Fruit fly (Drosophila melanogaster) whole organism, embryonic: Measurements from ENCODE around the gene dib.

Source experiments
- Abd-B ChIP-seq: fragments of 200-800 bp; sonication (Bioruptor generic); optimal IDR thresholded peaks from 2 replicates; lab custom pipeline; 2018; ENCODE audit warnings: missing biosample characterization, mild to moderate bottlenecking, missing genetic modification characterization, moderate library complexity
- Bgb ChIP-seq: fragments of 200-800 bp; sonication (Bioruptor generic); IDR thresholded peaks from 2 replicates; pipeline ENCODE4 v1.3.6; 2022; ENCODE audit warnings: missing biosample characterization, missing genetic modification characterization; ENCODE audit not compliant: partially characterized antibody
- CG11504 ChIP-seq: fragments of 200-800 bp; sonication (Bioruptor generic); optimal IDR thresholded peaks from 3 replicates; lab custom pipeline; 2019; ENCODE audit warnings: missing biosample characterization, mild to moderate bottlenecking, missing genetic modification characterization, moderate library complexity
- CG12219 ChIP-seq: fragments of 200-800 bp; sonication (Bioruptor generic); optimal IDR thresholded peaks from 3 replicates; lab custom pipeline; 2018; ENCODE audit warnings: missing biosample characterization, mild to moderate bottlenecking, missing genetic modification characterization
- CG12236 ChIP-seq: fragments of 200-800 bp; sonication (Bioruptor generic); optimal IDR thresholded peaks from 2 replicates; lab custom pipeline; 2016; ENCODE audit warnings: missing biosample characterization, missing genetic modification characterization
- CG1603 ChIP-seq: fragments of 200-800 bp; sonication (Bioruptor generic); optimal IDR thresholded peaks from 2 replicates; lab custom pipeline; 2019; ENCODE audit warnings: missing biosample characterization, mild to moderate bottlenecking, missing genetic modification characterization, moderate library complexity
- CG31224 ChIP-seq: fragments of 200-800 bp; sonication (Bioruptor generic); IDR thresholded peaks from 2 replicates; pipeline ENCODE4 v1.3.6; 2022; ENCODE audit warnings: missing biosample characterization, missing genetic modification characterization
- CG31441 ChIP-seq: fragments of 200-800 bp; sonication (Bioruptor generic); IDR thresholded peaks from 2 replicates; pipeline ENCODE4 v1.3.6; 2022; ENCODE audit warnings: missing biosample characterization, missing genetic modification characterization
- CG3163 ChIP-seq: fragments of 200-800 bp; sonication (Bioruptor generic); optimal IDR thresholded peaks from 3 replicates; lab custom pipeline; 2016; ENCODE audit warnings: missing biosample characterization, missing genetic modification characterization
- CG4820 ChIP-seq: fragments of 200-800 bp; sonication (Bioruptor generic); optimal IDR thresholded peaks from 3 replicates; lab custom pipeline; 2016; ENCODE audit warnings: missing biosample characterization, missing genetic modification characterization
- CG6689 ChIP-seq: fragments of 200-800 bp; sonication (Bioruptor generic); IDR thresholded peaks from 2 replicates; pipeline ENCODE4 v1.3.6; 2022; ENCODE audit warnings: missing biosample characterization, missing genetic modification characterization
- Camta ChIP-seq: fragments of 200-800 bp; sonication (Bioruptor generic); optimal IDR thresholded peaks from 2 replicates; lab custom pipeline; 2016; ENCODE audit warnings: missing biosample characterization, missing genetic modification characterization
- Chrac-16 ChIP-seq: fragments of 200-800 bp; sonication (Bioruptor generic); optimal IDR thresholded peaks from 3 replicates; lab custom pipeline; 2016; ENCODE audit warnings: missing biosample characterization, missing genetic modification characterization
- Dfd ChIP-seq, 2 experiments: fragments of >200 bp; optimal IDR thresholded peaks; 2 replicates each; lab custom pipeline; 2017; ENCODE audit warnings: missing biosample characterization in 2 of 2, missing genetic modification characterization in 2 of 2
- Drgx ChIP-seq: fragments of 200-800 bp; sonication (Bioruptor generic); IDR thresholded peaks from 2 replicates; pipeline ENCODE4 v1.3.6; 2022; ENCODE audit warnings: missing biosample characterization, missing genetic modification characterization
- Ets65A ChIP-seq: fragments of 200-800 bp; sonication (Bioruptor generic); peaks from one replicate; lab custom pipeline; 2016; ENCODE audit warnings: missing biosample characterization, missing genetic modification characterization
- H15 ChIP-seq: fragments of 200-800 bp; sonication (Bioruptor generic); IDR thresholded peaks from 3 replicates; pipeline ENCODE4 v1.3.6; 2022; ENCODE audit warnings: missing biosample characterization, missing genetic modification characterization
- Kr ChIP-seq: fragments of 200-800 bp; sonication (Bioruptor generic); optimal IDR thresholded peaks from 2 replicates; lab custom pipeline; 2017; ENCODE audit warnings: missing biosample characterization, mild to moderate bottlenecking, missing genetic modification characterization
- Med ChIP-seq: fragments of 200-800 bp; sonication (Bioruptor generic); peaks from one replicate; lab custom pipeline; 2016; ENCODE audit warnings: missing biosample characterization, missing genetic modification characterization, mild to moderate bottlenecking, inconsistent platforms, moderate library complexity
- Sox102F ChIP-seq: fragments of 200-800 bp; sonication (Bioruptor generic); optimal IDR thresholded peaks from 2 replicates; lab custom pipeline; 2018; ENCODE audit warnings: missing biosample characterization, mild to moderate bottlenecking, missing genetic modification characterization, moderate library complexity
- Trl ChIP-seq, 3 experiments: fragments of >200 bp in 2 of 3; fragments of 200-800 bp in 1 of 3; sonication (Bioruptor generic) in 1 of 3; optimal IDR thresholded peaks; 2 replicates in 1 of 3; 3 replicates in 2 of 3; lab custom pipeline; 2016 to 2017; ENCODE audit warnings: missing biosample characterization in 1 of 3, missing genetic modification characterization in 1 of 3
- aop ChIP-seq: fragments of 200-800 bp; sonication (Bioruptor generic); IDR thresholded peaks from 2 replicates; pipeline ENCODE4 v1.3.6; 2022; ENCODE audit warnings: missing biosample characterization, missing genetic modification characterization
- ara ChIP-seq: fragments of 200-800 bp; sonication (Bioruptor generic); IDR thresholded peaks from 2 replicates; pipeline ENCODE4 v1.3.6; 2022; ENCODE audit warnings: missing biosample characterization, missing genetic modification characterization
- ase ChIP-seq: fragments of 200-800 bp; sonication (Bioruptor generic); IDR thresholded peaks from 3 replicates; pipeline ENCODE4 v1.3.6; 2022; ENCODE audit warnings: missing biosample characterization, missing genetic modification characterization
- bsh ChIP-seq, 2 experiments: fragments of 200-800 bp; sonication (Bioruptor generic); optimal IDR thresholded peaks; 2 replicates each; lab custom pipeline; 2017 to 2018; ENCODE audit warnings: mild to moderate bottlenecking in 2 of 2, missing biosample characterization in 2 of 2, missing genetic modification characterization in 2 of 2, moderate library complexity in 1 of 2
- cad ChIP-seq: fragments of >200 bp; optimal IDR thresholded peaks from 2 replicates; lab custom pipeline; 2017; ENCODE audit warnings: missing biosample characterization, missing genetic modification characterization
- chif ChIP-seq, 2 experiments: fragments of 200-800 bp; sonication (Bioruptor generic); optimal IDR thresholded peaks; 3 replicates each; lab custom pipeline; 2016; ENCODE audit warnings: missing biosample characterization in 2 of 2, missing genetic modification characterization in 2 of 2
- ci ChIP-seq: fragments of 200-800 bp; sonication (Bioruptor generic); IDR thresholded peaks from 3 replicates; pipeline ENCODE4 v1.3.6; 2022; ENCODE audit warnings: missing biosample characterization, missing genetic modification characterization
- dimm ChIP-seq: fragments of 200-800 bp; sonication (Bioruptor generic); IDR thresholded peaks from 2 replicates; pipeline ENCODE4 v1.3.6; 2022; ENCODE audit warnings: missing biosample characterization, missing genetic modification characterization
- dmrt11E ChIP-seq: fragments of 200-800 bp; sonication (Bioruptor generic); optimal IDR thresholded peaks from 3 replicates; lab custom pipeline; 2018; ENCODE audit warnings: missing biosample characterization, mild to moderate bottlenecking, missing genetic modification characterization, moderate library complexity
- esg ChIP-seq: fragments of 200-800 bp; sonication (Bioruptor generic); conservative IDR thresholded peaks from 2 replicates; pipeline ENCODE4 v1.3.6; 2022; ENCODE audit warnings: missing biosample characterization, missing genetic modification characterization
- nau ChIP-seq: fragments of 200-800 bp; sonication (Bioruptor generic); optimal IDR thresholded peaks from 3 replicates; lab custom pipeline; 2017; ENCODE audit warnings: missing biosample characterization, mild to moderate bottlenecking, missing genetic modification characterization, missing genetic modification reagents
- nmo ChIP-seq: fragments of 200-800 bp; sonication (Bioruptor generic); optimal IDR thresholded peaks from 2 replicates; lab custom pipeline; 2018; ENCODE audit warnings: missing biosample characterization, mild to moderate bottlenecking, missing genetic modification characterization, moderate library complexity
- otp ChIP-seq: fragments of 200-800 bp; sonication (Bioruptor generic); IDR thresholded peaks from 3 replicates; pipeline ENCODE4, ENCODE4 v1.3.6; 2022; ENCODE audit warnings: missing biosample characterization, missing genetic modification characterization
- prd ChIP-seq, 3 experiments: fragments of >200 bp in 2 of 3; fragments of 200-800 bp in 1 of 3; sonication (Bioruptor generic) in 1 of 3; optimal IDR thresholded peaks in 2 of 3; IDR thresholded peaks in 1 of 3; 2 replicates in 2 of 3; 3 replicates in 1 of 3; pipeline versions ENCODE4 v1.3.6 to Lab custom; 2017 to 2022; ENCODE audit warnings: missing biosample characterization in 1 of 3, missing genetic modification characterization in 1 of 3
- row ChIP-seq: fragments of 200-800 bp; sonication (Bioruptor generic); IDR thresholded peaks from 3 replicates; pipeline ENCODE4 v1.3.6; 2022; ENCODE audit warnings: missing biosample characterization, missing genetic modification characterization
- sens ChIP-seq: fragments of 200-800 bp; sonication (Bioruptor generic); peaks from one replicate; lab custom pipeline; 2016; ENCODE audit warnings: missing biosample characterization, missing genetic modification characterization
- slbo ChIP-seq: fragments of 200-800 bp; sonication (Bioruptor generic); IDR thresholded peaks from 2 replicates; pipeline ENCODE4 v1.3.6; 2022; ENCODE audit warnings: missing biosample characterization, missing genetic modification characterization
- ttk ChIP-seq: fragments of 200-800 bp; sonication (Bioruptor generic); IDR thresholded peaks from 2 replicates; pipeline ENCODE4 v2.1.2; 2022; ENCODE audit warnings: missing biosample characterization, missing genetic modification characterization
- zen ChIP-seq: fragments of 200-800 bp; sonication (Bioruptor generic); optimal IDR thresholded peaks from 3 replicates; lab custom pipeline; 2018; ENCODE audit warnings: missing biosample characterization, mild to moderate bottlenecking, missing genetic modification characterization, moderate library complexity
- zfh1 ChIP-seq: fragments of 200-800 bp; sonication (Bioruptor generic); IDR thresholded peaks from 3 replicates; pipeline ENCODE4 v1.3.6; 2022; ENCODE audit warnings: missing biosample characterization, missing genetic modification characterization

Gene dib

dm6 chr3L:4061921-4062474 is at the start of gene dib:
dib (plus strand) TSS chr3L:4062292.
- peak; percentile 62; the same call in 1 of the 2 replicates for TF ChIP-seq aop (GFP tag; lab: Robert Waterston, UW)
- peak; percentile 94 for TF ChIP-seq cad
- TF ChIP-seq Trl (optimal IDR thresholded peaks at IDR 0.05; lab: Kevin White, UChicago), result peak; percentile 46 to 57
- no peak for TF ChIP-seq Trl (GFP tag; optimal IDR thresholded peaks at IDR 0.05; lab: Kevin White, UChicago)
- no peak for TF ChIP-seq Camta (GFP tag; lab: Kevin White, UChicago)
- no peak for TF ChIP-seq CG31224 (GFP tag; lab: Robert Waterston, UW)
- TF ChIP-seq dimm (GFP tag; lab: Robert Waterston, UW), result no peak
- peak; percentile 67 for TF ChIP-seq zen (tag; lab: Kevin White, UChicago)
- TF ChIP-seq sens (GFP tag; lab: Kevin White, UChicago), result peak; percentile 57
- peak; percentile 46 for TF ChIP-seq Kr (GFP tag; lab: Kevin White, UChicago)
- peak; percentile 96 for TF ChIP-seq CG3163 (GFP tag; lab: Kevin White, UChicago)
- TF ChIP-seq, all 482 proteins: peak for 7

DNA sequence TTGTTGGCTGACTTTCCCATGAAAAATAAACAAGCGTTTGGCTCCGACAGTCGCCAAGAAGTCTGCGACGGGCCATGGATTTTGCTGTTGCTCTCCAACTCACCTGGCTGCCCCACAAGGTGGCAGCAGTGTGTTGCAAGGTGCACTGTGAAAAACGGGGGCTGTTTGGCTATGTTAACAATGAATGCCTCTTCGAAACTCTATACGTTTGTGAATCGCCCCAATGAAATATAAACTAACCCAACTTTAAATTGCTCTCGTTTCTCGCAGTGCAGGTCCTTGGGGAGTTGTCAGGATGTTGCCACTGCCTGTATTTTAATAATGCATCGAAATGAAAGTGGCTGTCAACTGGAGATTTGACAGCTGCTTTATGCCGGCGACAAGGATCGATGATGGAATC is 47.7 kb upstream of the dib start:
- peak; percentile 23; the same call in 1 of the 2 replicates for TF ChIP-seq ara (GFP tag; lab: Robert Waterston, UW)
- peak in 1 of 2 experiments; percentile 39 for TF ChIP-seq bsh (GFP tag; optimal IDR thresholded peaks at IDR 0.05; lab: Kevin White, UChicago)
- TF ChIP-seq ase, result peak; percentile 7; the same call in 1 of the 3 replicates
- no peak for TF ChIP-seq CG12219 (GFP tag; lab: Kevin White, UChicago)
- TF ChIP-seq CG4820 (GFP tag; lab: Kevin White, UChicago), result peak; percentile 6
- no peak for TF ChIP-seq Dfd (GFP tag; optimal IDR thresholded peaks at IDR 0.05; lab: Kevin White, UChicago)
- TF ChIP-seq Sox102F (GFP tag; lab: Kevin White, UChicago), result peak; percentile 25
- 0 out of 2 replicates have a peak, but pooled peaks have one; percentile 16 for TF ChIP-seq CG31441
- peak; percentile 28 for TF ChIP-seq dmrt11E (tag; lab: Kevin White, UChicago)
- TF ChIP-seq H15 (GFP tag; lab: Robert Waterston, UW), result 0 out of 3 replicates have a peak, but pooled peaks have one; percentile 15
- peak; percentile 70 for TF ChIP-seq Med
- TF ChIP-seq ttk (GFP tag; lab: Robert Waterston, UW), result 0 out of 2 replicates have a peak, but pooled peaks have one; percentile 7
- TF ChIP-seq nmo (GFP tag; lab: Kevin White, UChicago), result peak; percentile 14
- TF ChIP-seq Drgx, result peak; percentile 34
- no peak for TF ChIP-seq Abd-B (GFP tag; lab: Kevin White, UChicago)
- peak; percentile 16; the same call in 1 of the 2 replicates for TF ChIP-seq slbo
- TF ChIP-seq ci (GFP tag; lab: Robert Waterston, UW), result 0 out of 3 replicates have a peak, but pooled peaks have one; percentile 18
- no peak for TF ChIP-seq CG12236 (GFP tag; lab: Kevin White, UChicago)
- TF ChIP-seq CG1603 (tag; lab: Kevin White, UChicago), result peak; percentile 36
- peak; percentile 28; the same call in 1 of the 3 replicates for TF ChIP-seq row
- TF ChIP-seq Bgb (GFP tag; lab: Robert Waterston, UW), result no peak
- no peak for TF ChIP-seq prd (optimal IDR thresholded peaks at IDR 0.05; lab: Kevin White, UChicago)
- TF ChIP-seq prd (GFP tag; IDR thresholded peaks at IDR 0.05; lab: Robert Waterston, UW), result peak; percentile 46; the same call in 1 of the 3 replicates
- peak; percentile 8 for TF ChIP-seq Chrac-16 (GFP tag; lab: Kevin White, UChicago)
- TF ChIP-seq esg (GFP tag; lab: Robert Waterston, UW), result no peak
- 0 out of 3 replicates have a peak, but pooled peaks have one; percentile 32 for TF ChIP-seq otp (GFP tag; lab: Robert Waterston, UW)
- peak in 1 of 2 experiments; percentile 10 for TF ChIP-seq chif (GFP tag; optimal IDR thresholded peaks at IDR 0.05; lab: Kevin White, UChicago)
- no peak for TF ChIP-seq nau (GFP tag; lab: Kevin White, UChicago)
- TF ChIP-seq sens (GFP tag; lab: Kevin White, UChicago), result peak; percentile 81
- peak; percentile 46; the same call in 1 of the 3 replicates for TF ChIP-seq zfh1 (GFP tag; lab: Robert Waterston, UW)
- peak; percentile 93 for TF ChIP-seq Ets65A
- TF ChIP-seq CG6689, result peak; percentile 13; the same call in 1 of the 2 replicates
- TF ChIP-seq CG11504 (tag; lab: Kevin White, UChicago), result peak; percentile 12
